Worm (Caenorhabditis elegans) whole organism, young adult: Measurements from ENCODE around the gene pqn-82.

ENCODE experiments used
- F10E7.11 ChIP-seq: sonication (generic microtip); optimal IDR thresholded peaks from 2 replicates; lab custom pipeline; 2017; ENCODE audit warnings: mild to moderate bottlenecking, missing genetic modification characterization, moderate library complexity, missing compliant biosample characterization
- F23B12.7 ChIP-seq: sonication (generic microtip); optimal IDR thresholded peaks from 2 replicates; lab custom pipeline; 2017; ENCODE audit warnings: missing genetic modification characterization, mild to moderate bottlenecking, missing compliant biosample characterization, antibody characterized with exemption, moderate library complexity; ENCODE audit not compliant: insufficient read depth
- F52B5.7 ChIP-seq: sonication (generic microtip); optimal IDR thresholded peaks from 2 replicates; lab custom pipeline; 2016; ENCODE audit warnings: mild to moderate bottlenecking, missing genetic modification characterization, missing compliant biosample characterization
- F57A8.1 ChIP-seq: fragments of 200-800 bp; sonication (Bioruptor generic); optimal IDR thresholded peaks from 2 replicates; lab custom pipeline; 2018; ENCODE audit warnings: mild to moderate bottlenecking, missing genetic modification characterization, moderate library complexity, missing compliant biosample characterization
- Y53G8AR.9 ChIP-seq: fragments of 200-800 bp; sonication (Bioruptor generic); conservative IDR thresholded peaks from 2 replicates; pipeline ENCODE4 v1.3.6; 2022; ENCODE audit warnings: missing genetic modification reagents, missing genetic modification characterization, missing compliant biosample characterization
- ZK185.1 ChIP-seq: sonication (generic microtip); optimal IDR thresholded peaks from 2 replicates; lab custom pipeline; 2016; ENCODE audit warnings: mild to moderate bottlenecking, missing genetic modification characterization, missing compliant biosample characterization; ENCODE audit not compliant: poor library complexity, severe bottlenecking
- ama-1 ChIP-seq, 3 experiments: fragments of 150-350 bp in 1 of 3; sonication (generic microtip) in 2 of 3; optimal IDR thresholded peaks; 2 replicates each; lab custom pipeline; 2014 to 2018; ENCODE audit warnings: missing biosample characterization in 2 of 3, missing genetic modification characterization in 2 of 3, missing genetic modification reagents in 2 of 3
- ccch-3 ChIP-seq: fragments of 200-800 bp; sonication (Bioruptor generic); optimal IDR thresholded peaks from 2 replicates; lab custom pipeline; 2018; ENCODE audit warnings: mild to moderate bottlenecking, missing genetic modification characterization, missing compliant biosample characterization
- ceh-58 ChIP-seq: fragments of 200-800 bp; sonication (Bioruptor generic); IDR thresholded peaks from 2 replicates; pipeline ENCODE4 v1.3.6; 2022; ENCODE audit warnings: missing genetic modification characterization, missing compliant biosample characterization
- dox-1 ChIP-seq: fragments of 200-800 bp; sonication (Bioruptor generic); IDR thresholded peaks from 2 replicates; pipeline ENCODE4 v1.3.6; 2022; ENCODE audit warnings: missing genetic modification reagents, missing genetic modification characterization, missing compliant biosample characterization
- egl-44 ChIP-seq: fragments of 200-800 bp; sonication (Bioruptor generic); IDR thresholded peaks from 2 replicates; pipeline ENCODE4 v1.3.6; 2022; ENCODE audit warnings: missing genetic modification reagents, missing genetic modification characterization, missing compliant biosample characterization
- ekl-4 ChIP-seq: fragments of 200-800 bp; sonication (Bioruptor generic); IDR thresholded peaks from 2 replicates; pipeline ENCODE4 v1.3.6; 2022; ENCODE audit warnings: missing genetic modification reagents, missing genetic modification characterization, missing compliant biosample characterization
- him-1 ChIP-seq: sonication (generic microtip); optimal IDR thresholded peaks from 2 replicates; lab custom pipeline; 2016; ENCODE audit warnings: missing genotype, missing genetic modification reagents, missing genetic modification characterization, missing compliant biosample characterization
- hlh-12 ChIP-seq: sonication (generic microtip); optimal IDR thresholded peaks from 2 replicates; lab custom pipeline; 2016; ENCODE audit warnings: missing genetic modification characterization, missing compliant biosample characterization
- hmg-1.2 ChIP-seq: fragments of 200-800 bp; sonication (Bioruptor generic); IDR thresholded peaks from 2 replicates; pipeline ENCODE4 v1.3.6; 2022; ENCODE audit warnings: missing genetic modification reagents, missing genetic modification characterization, missing compliant biosample characterization
- hmg-20 ChIP-seq: fragments of 200-800 bp; sonication (Bioruptor generic); IDR thresholded peaks from 2 replicates; pipeline ENCODE4 v1.3.6; 2022; ENCODE audit warnings: missing genetic modification reagents, missing genetic modification characterization, missing compliant biosample characterization
- hsf-1 ChIP-seq: fragments of 200-800 bp; sonication (Bioruptor generic); IDR thresholded peaks from 2 replicates; pipeline ENCODE4 v1.3.6; 2022; ENCODE audit warnings: missing genetic modification reagents, missing genetic modification characterization, missing compliant biosample characterization
- lin-26 ChIP-seq: fragments of 200-800 bp; sonication (Bioruptor generic); IDR thresholded peaks from 2 replicates; pipeline ENCODE4 v1.3.6; 2022; ENCODE audit warnings: missing genetic modification reagents, missing genetic modification characterization, missing compliant biosample characterization
- lin-54 ChIP-seq: fragments of 200-800 bp; sonication (Bioruptor generic); optimal IDR thresholded peaks from 2 replicates; lab custom pipeline; 2018; ENCODE audit warnings: mild to moderate bottlenecking, missing genetic modification characterization, missing compliant biosample characterization
- lir-1 ChIP-seq: fragments of 200-800 bp; sonication (Bioruptor generic); conservative IDR thresholded peaks from 2 replicates; pipeline ENCODE4 v1.3.6; 2022; ENCODE audit warnings: missing genetic modification reagents, missing genetic modification characterization, missing compliant biosample characterization
- madf-10 ChIP-seq: sonication (generic microtip); optimal IDR thresholded peaks from 2 replicates; lab custom pipeline; 2016; ENCODE audit warnings: mild to moderate bottlenecking, missing genetic modification characterization, missing compliant biosample characterization
- madf-3 ChIP-seq: fragments of 200-800 bp; sonication (Bioruptor generic); IDR thresholded peaks from 2 replicates; pipeline ENCODE4 v1.3.6; 2022; ENCODE audit warnings: missing genetic modification reagents, missing genetic modification characterization, missing compliant biosample characterization
- madf-6 ChIP-seq: fragments of 200-800 bp; sonication (Bioruptor generic); IDR thresholded peaks from 2 replicates; pipeline ENCODE4 v1.3.6; 2022; ENCODE audit warnings: missing genetic modification reagents, missing genetic modification characterization, missing compliant biosample characterization
- mcd-1 ChIP-seq: fragments of 200-800 bp; sonication (Bioruptor generic); IDR thresholded peaks from 2 replicates; pipeline ENCODE4 v1.3.6; 2022; ENCODE audit warnings: missing genetic modification reagents, missing genetic modification characterization, missing compliant biosample characterization
- nhr-27 ChIP-seq: fragments of 200-800 bp; sonication (Bioruptor generic); optimal IDR thresholded peaks from 2 replicates; lab custom pipeline; 2018; ENCODE audit warnings: mild to moderate bottlenecking, missing genetic modification characterization, moderate library complexity, missing compliant biosample characterization
- snpc-3.4 ChIP-seq: sonication (generic microtip); optimal IDR thresholded peaks from 2 replicates; lab custom pipeline; 2017; ENCODE audit warnings: missing genetic modification characterization, mild to moderate bottlenecking, missing compliant biosample characterization, antibody characterized with exemption, moderate library complexity, missing genotype, missing genetic modification reagents
- tbx-9 ChIP-seq: sonication (generic microtip); optimal IDR thresholded peaks from 2 replicates; lab custom pipeline; 2016; ENCODE audit warnings: borderline replicate concordance, missing genetic modification characterization, inconsistent platforms, missing compliant biosample characterization
- unc-130 ChIP-seq: sonication (generic microtip); optimal IDR thresholded peaks from 2 replicates; lab custom pipeline; 2016; ENCODE audit warnings: missing genetic modification reagents, missing genetic modification characterization, missing compliant biosample characterization
- xnd-1 ChIP-seq: sonication (generic microtip); optimal IDR thresholded peaks from 2 replicates; lab custom pipeline; 2016; ENCODE audit warnings: missing genotype, missing genetic modification reagents, missing genetic modification characterization, missing compliant biosample characterization
- zfh-2 ChIP-seq: fragments of 200-800 bp; sonication (Bioruptor generic); conservative IDR thresholded peaks from 2 replicates; pipeline ENCODE4 v1.3.6; 2022; ENCODE audit warnings: missing genetic modification reagents, missing genetic modification characterization, missing compliant biosample characterization
- ztf-18 ChIP-seq: sonication (generic microtip); optimal IDR thresholded peaks from 2 replicates; lab custom pipeline; 2016; ENCODE audit warnings: missing genotype, mild to moderate bottlenecking, missing genetic modification characterization, missing compliant biosample characterization
- ztf-22 ChIP-seq: fragments of 200-800 bp; sonication (Bioruptor generic); optimal IDR thresholded peaks from 2 replicates; lab custom pipeline; 2018; ENCODE audit warnings: mild to moderate bottlenecking, missing genetic modification characterization, moderate library complexity, missing compliant biosample characterization

pqn-82 gene

ce11 chrIII:1886914-1887313 is 38.1 kb downstream of the pqn-82 start (continued):
- no peak for TF ChIP-seq F52B5.7 (tag; lab: Kevin White, UChicago)

- TF ChIP-seq hsf-1 (GFP tag; lab: Robert Waterston, UW): no peak
- TF ChIP-seq F10E7.11 (tag; lab: Kevin White, UChicago): no peak
- no peak for TF ChIP-seq ama-1 (optimal IDR thresholded peaks at IDR 0.05; lab: Kevin White, UChicago)
- no peak for TF ChIP-seq ama-1 (GFP tag; optimal IDR thresholded peaks at IDR 0.05; lab: Kevin White, UChicago)
- no peak for TF ChIP-seq snpc-3.4 (tag; lab: Kevin White, UChicago)
- TF ChIP-seq zfh-2 (GFP tag; lab: Robert Waterston, UW): no peak
- TF ChIP-seq ccch-3 (GFP tag; lab: Kevin White, UChicago): no peak
- TF ChIP-seq hmg-1.2 (GFP tag; lab: Robert Waterston, UW): no peak
- no peak for TF ChIP-seq mcd-1
- no peak for TF ChIP-seq ztf-22 (GFP tag; lab: Kevin White, UChicago)
- no peak for TF ChIP-seq lin-26 (GFP tag; lab: Robert Waterston, UW)
- TF ChIP-seq lin-54: no peak
- no peak for TF ChIP-seq madf-10
- TF ChIP-seq tbx-9 (tag; lab: Kevin White, UChicago): no peak
- no peak for TF ChIP-seq egl-44 (GFP tag; lab: Robert Waterston, UW)
- TF ChIP-seq dox-1 (GFP tag; lab: Robert Waterston, UW): no peak
- TF ChIP-seq nhr-27 (tag; lab: Kevin White, UChicago): no peak
- TF ChIP-seq hlh-12: no peak
- TF ChIP-seq madf-3 (GFP tag; lab: Robert Waterston, UW): no peak
- TF ChIP-seq lir-1 (GFP tag; lab: Robert Waterston, UW): no peak
- no peak for TF ChIP-seq unc-130
Observed at ce11 chrIII:1887354-1887753, 38.5 kb downstream of the pqn-82 start, which contains the start of gene B0524.3. B0524.3 (plus strand) TSS chrIII:1887654.

ce11 chrIII:1893405-1893804 is 44.6 kb downstream of the pqn-82 start:
- TF ChIP-seq hmg-20 (GFP tag; lab: Robert Waterston, UW) (no peak), ZK185.1 (no peak), ama-1 (optimal IDR thresholded peaks at IDR 0.05; lab: Kevin White, UChicago) (no peak), ama-1 (GFP tag; optimal IDR thresholded peaks at IDR 0.05; lab: Kevin White, UChicago) (no peak), Y53G8AR.9 (GFP tag; lab: Robert Waterston, UW) (no peak), ztf-18 (tag; lab: Kevin White, UChicago) (no peak), xnd-1 (tag; lab: Kevin White, UChicago) (no peak), tbx-9 (tag; lab: Kevin White, UChicago) (no peak), him-1 (tag; lab: Kevin White, UChicago) (no peak)
- TF ChIP-seq, all 124 proteins: peak for 0

- TF ChIP-seq ztf-18 (tag; lab: Kevin White, UChicago) (no peak), madf-6 (GFP tag; lab: Robert Waterston, UW) (no peak), F57A8.1 (GFP tag; lab: Kevin White, UChicago) (no peak), ceh-58 (GFP tag; lab: Robert Waterston, UW) (no peak), F10E7.11 (tag; lab: Kevin White, UChicago) (no peak), ekl-4 (no peak), F23B12.7 (tag; lab: Kevin White, UChicago) (no peak)
Observed at ce11 chrIII:1893851-1894250, 45.0 kb downstream of the pqn-82 start, which contains the start of the genes B0524.5 and B0524.2. B0524.5 (minus strand) TSS chrIII:1893890. B0524.2 (plus strand) TSS chrIII:1894057.
